Fruit fly (Drosophila melanogaster): ENCODE results near the gene Sfp24Bd.

The Sfp24Bd gene

DNA sequence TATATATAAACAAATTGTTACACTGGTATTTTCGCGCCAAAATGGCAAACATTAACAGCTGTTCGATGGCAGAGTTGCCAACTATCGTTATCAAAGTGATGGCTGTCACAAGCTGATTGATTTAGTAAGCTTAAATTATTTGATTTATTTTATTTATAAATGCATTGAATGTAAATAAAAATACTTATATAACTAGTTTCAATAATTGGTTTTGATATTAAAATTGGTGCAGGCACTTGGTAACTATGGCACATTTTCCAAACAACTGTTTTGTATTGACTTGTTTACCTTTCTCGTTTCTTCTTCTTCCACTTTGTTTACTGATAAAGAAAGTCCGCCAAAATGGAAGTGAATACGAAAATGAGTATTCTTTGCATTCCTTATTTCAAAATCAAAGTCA, 42.7 kb upstream of the Sfp24Bd start, which contains the start of gene cutlet (continued):
- peak; percentile 6 for TF ChIP-seq CG4617 (GFP tag; optimal IDR thresholded peaks at IDR 0.05; ENCODE audit: borderline replicate concordance)
- TF ChIP-seq gfzf (GFP tag; optimal IDR thresholded peaks at IDR 0.05), result peak; percentile 25
- peak; percentile 85 for TF ChIP-seq CG4854 (GFP tag; optimal IDR thresholded peaks at IDR 0.05)
- peak; percentile 81 to 97 for TF ChIP-seq crp (GFP tag; optimal IDR thresholded peaks at IDR 0.05)
- peak; percentile 22 for TF ChIP-seq Abd-B (GFP tag; optimal IDR thresholded peaks at IDR 0.05)
- no peak for TF ChIP-seq Antp (GFP tag; optimal IDR thresholded peaks at IDR 0.05)
- TF ChIP-seq CG18599 (GFP tag; optimal IDR thresholded peaks at IDR 0.05), result no peak
- TF ChIP-seq CG10267 (tag; optimal IDR thresholded peaks at IDR 0.05), result peak; percentile 6
- peak; percentile 23; the same call in 1 of the 4 replicates for TF ChIP-seq Dll (GFP tag; IDR thresholded peaks at IDR 0.05; ENCODE audit: partially characterized antibody)
- no peak for TF ChIP-seq salm (tag; optimal IDR thresholded peaks at IDR 0.05)
- no peak for TF ChIP-seq CG10147 (GFP tag; optimal IDR thresholded peaks at IDR 0.05)
- TF ChIP-seq seq (GFP tag; IDR thresholded peaks at IDR 0.05), result no peak
- peak; percentile 52; the same call in 1 of the 2 replicates for TF ChIP-seq CG13287 (GFP tag; IDR thresholded peaks at IDR 0.05; ENCODE audit: partially characterized antibody)
- peak; percentile 59 for TF ChIP-seq stwl (tag; optimal IDR thresholded peaks at IDR 0.05)

DNA sequence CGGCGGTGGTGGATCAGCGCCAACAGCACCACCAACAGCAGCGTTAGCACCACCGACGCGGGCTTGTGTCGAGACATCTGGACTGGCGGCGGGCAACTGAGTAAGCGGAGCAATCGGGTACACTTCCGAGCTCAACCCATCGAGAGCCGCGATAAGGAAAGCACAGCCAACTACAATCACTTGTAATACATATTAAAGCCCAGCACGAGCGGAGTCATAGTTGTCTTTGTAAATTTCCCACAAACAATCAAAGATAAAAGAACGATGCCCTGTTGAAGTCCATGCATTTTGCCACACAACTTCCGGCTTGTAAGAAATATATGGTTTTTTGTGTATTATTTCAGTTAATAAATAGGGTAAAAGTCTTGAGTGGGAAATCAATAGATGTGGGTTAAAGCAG, 38.0 kb upstream of the Sfp24Bd start, which contains the start of gene CG31777:
TSS of gene CG31777 (minus strand) at position 101 of the 400 bp plus-strand sequence.
- TF ChIP-seq Pdp1 (GFP tag; optimal IDR thresholded peaks at IDR 0.05) (no peak), vnd (GFP tag; IDR thresholded peaks at IDR 0.05; ENCODE audit: partially characterized antibody) (0 out of 3 replicates have a peak, but pooled peaks have one; percentile 8), Deaf1 (tag; optimal IDR thresholded peaks at IDR 0.05) (peak; percentile 34)

- TF ChIP-seq corto (GFP tag; optimal IDR thresholded peaks at IDR 0.05) (peak; percentile 49), lilli (GFP tag; optimal IDR thresholded peaks at IDR 0.05) (peak; percentile 10), lbe (GFP tag; optimal IDR thresholded peaks at IDR 0.05) (peak; percentile 84), slbo (GFP tag; IDR thresholded peaks at IDR 0.05) (peak; percentile 30; the same call in 1 of the 2 replicates), gem (tag; optimal IDR thresholded peaks at IDR 0.05) (peak; percentile 46), PHDP (tag; optimal IDR thresholded peaks at IDR 0.05) (peak; percentile 25), CG10654 (GFP tag; optimal IDR thresholded peaks at IDR 0.05) (no peak), CG1233 (GFP tag; optimal IDR thresholded peaks at IDR 0.05) (no peak), CG2678 (tag; optimal IDR thresholded peaks at IDR 0.05) (peak; percentile 41), CG10543 (GFP tag; optimal IDR thresholded peaks at IDR 0.05) (peak; percentile 0), H2.0 (GFP tag; IDR thresholded peaks at IDR 0.05) (0 out of 2 replicates have a peak, but pooled peaks have one; percentile 19), mam (GFP tag; optimal IDR thresholded peaks at IDR 0.05) (no peak), CG7372 (GFP tag; IDR thresholded peaks at IDR 0.05) (no peak), CG11695 (GFP tag; IDR thresholded peaks at IDR 0.05) (0 out of 3 replicates have a peak, but pooled peaks have one; percentile 43), Sox100B (GFP tag; optimal IDR thresholded peaks at IDR 0.05) (no peak), CG13424 (tag; optimal IDR thresholded peaks at IDR 0.05) (no peak), CG15269 (tag; optimal IDR thresholded peaks at IDR 0.05) (peak; percentile 2), Atf6 (GFP tag; IDR thresholded peaks at IDR 0.05) (peak; percentile 44; the same call in 1 of the 2 replicates), row (GFP tag; IDR thresholded peaks at IDR 0.05) (peak; percentile 59), CG2120 (GFP tag; optimal IDR thresholded peaks at IDR 0.05) (peak; percentile 56), CG6791 (GFP tag; IDR thresholded peaks at IDR 0.05; ENCODE audit: partially characterized antibody) (no peak), Dip3 (GFP tag; optimal IDR thresholded peaks at IDR 0.05) (peak; percentile 9), CG18599 (GFP tag; optimal IDR thresholded peaks at IDR 0.05) (peak; percentile 60), danr (GFP tag; IDR thresholded peaks at IDR 0.05) (peak; percentile 22; the same call in 1 of the 2 replicates), Adf1 (GFP tag; IDR thresholded peaks at IDR 0.05) (peak; percentile 47; the same call in 1 of the 2 replicates), Med (GFP tag) (peak; percentile 72), Chrac-16 (GFP tag; optimal IDR thresholded peaks at IDR 0.05) (no peak), cwo (GFP tag; optimal IDR thresholded peaks at IDR 0.05) (peak; percentile 25), CG9932 (GFP tag; IDR thresholded peaks at IDR 0.05) (no peak)
Measured at dm6 chr2L:3705438-3705921, 36.5 kb upstream of the Sfp24Bd start, which contains the start of gene CG31778. TSS of gene CG31778 (minus strand) at chr2L:3705488.
